Fruit fly (Drosophila melanogaster): ENCODE results near the gene CheB38c.
A peak's percentile ranks its signal among the peaks of the same experiment; 100 is the strongest.

The CheB38c gene

dm6 chr2L:20797515-20797847 lies 23.2 kb downstream of the CheB38c start, which contains the start of gene CG9328:
TSS of gene CG9328 (plus strand) at chr2L:20797715.
- TF ChIP-seq rgr (GFP tag; optimal IDR thresholded peaks at IDR 0.05), result peak; percentile 53
- TF ChIP-seq pan (optimal IDR thresholded peaks at IDR 0.05), result no peak
- no peak for TF ChIP-seq dmrt93B (GFP tag; optimal IDR thresholded peaks at IDR 0.05)
- no peak for TF ChIP-seq N (GFP tag; optimal IDR thresholded peaks at IDR 0.05)
- TF ChIP-seq tai (GFP tag; optimal IDR thresholded peaks at IDR 0.05), result peak; percentile 25
- TF ChIP-seq ey (GFP tag; optimal IDR thresholded peaks at IDR 0.05), result peak; percentile 36
- TF ChIP-seq Abd-B (GFP tag; optimal IDR thresholded peaks at IDR 0.05), result no peak
- no peak for TF ChIP-seq CG32264 (GFP tag; optimal IDR thresholded peaks at IDR 0.05)
- no peak for TF ChIP-seq Rel (GFP tag; optimal IDR thresholded peaks at IDR 0.05)
- TF ChIP-seq Rel (tag; optimal IDR thresholded peaks at IDR 0.05), result peak; percentile 69
- TF ChIP-seq OdsH (GFP tag; optimal IDR thresholded peaks at IDR 0.05), result no peak
- TF ChIP-seq Myc (optimal IDR thresholded peaks at IDR 0.05), result no peak
- peak; percentile 70 for TF ChIP-seq psq (GFP tag; optimal IDR thresholded peaks at IDR 0.05)
- peak; percentile 5 for TF ChIP-seq sage (GFP tag; optimal IDR thresholded peaks at IDR 0.05)
- peak; percentile 62 for TF ChIP-seq h (GFP tag; optimal IDR thresholded peaks at IDR 0.05)
- TF ChIP-seq foxo (GFP tag; optimal IDR thresholded peaks at IDR 0.05), result peak; percentile 10 to 40
- peak; percentile 40 for TF ChIP-seq Hr83 (GFP tag; optimal IDR thresholded peaks at IDR 0.05; ENCODE audit: poor library complexity, severe bottlenecking)
- TF ChIP-seq fru (GFP tag; optimal IDR thresholded peaks at IDR 0.05), result peak; percentile 48
- no peak for TF ChIP-seq dsf (GFP tag; optimal IDR thresholded peaks at IDR 0.05; ENCODE audit: borderline replicate concordance)
- no peak for TF ChIP-seq lola (GFP tag; optimal IDR thresholded peaks at IDR 0.05)
- peak; percentile 68 for TF ChIP-seq woc (GFP tag; optimal IDR thresholded peaks at IDR 0.05)
- no peak for TF ChIP-seq Hr78 (GFP tag; optimal IDR thresholded peaks at IDR 0.05)
- no peak for TF ChIP-seq jim (GFP tag; optimal IDR thresholded peaks at IDR 0.05)
- TF ChIP-seq sv (GFP tag; optimal IDR thresholded peaks at IDR 0.05), result no peak
- TF ChIP-seq Sp1 (GFP tag; optimal IDR thresholded peaks at IDR 0.05), result peak; percentile 28
- TF ChIP-seq brk (GFP tag; optimal IDR thresholded peaks at IDR 0.05), result peak; percentile 27
- peak; percentile 36 for TF ChIP-seq br (GFP tag; optimal IDR thresholded peaks at IDR 0.05)
- TF ChIP-seq Hnf4 (GFP tag; optimal IDR thresholded peaks at IDR 0.05), result peak; percentile 62
- no peak for TF ChIP-seq Dfd (GFP tag; optimal IDR thresholded peaks at IDR 0.05)
- TF ChIP-seq dl (GFP tag; optimal IDR thresholded peaks at IDR 0.05; ENCODE audit: insufficient read depth in 1 of 2, partially characterized antibody in 2 of 2), result no peak
- no peak for TF ChIP-seq HLH106 (tag; optimal IDR thresholded peaks at IDR 0.05)
- TF ChIP-seq CrebA (GFP tag; optimal IDR thresholded peaks at IDR 0.05; ENCODE audit: borderline replicate concordance), result no peak
- peak; percentile 49 for TF ChIP-seq Jra (GFP tag; optimal IDR thresholded peaks at IDR 0.05)
- TF ChIP-seq GATAd (GFP tag; optimal IDR thresholded peaks at IDR 0.05), result no peak
- TF ChIP-seq usp (GFP tag; optimal IDR thresholded peaks at IDR 0.05), result no peak
- TF ChIP-seq Dif (GFP tag; optimal IDR thresholded peaks at IDR 0.05; ENCODE audit: partially characterized antibody), result peak; percentile 81
- TF ChIP-seq CG9705 (GFP tag; optimal IDR thresholded peaks at IDR 0.05), result no peak
- TF ChIP-seq Vsx2 (GFP tag; optimal IDR thresholded peaks at IDR 0.05; ENCODE audit: partially characterized antibody), result no peak
- TF ChIP-seq Mio (GFP tag; optimal IDR thresholded peaks at IDR 0.05), result no peak

dm6 chr2L:20796758-20797514 lies 23.7 kb downstream of the CheB38c start, which contains the start of gene vari:
TSS of gene vari (minus strand) at chr2L:20797042.
- TF ChIP-seq sage (GFP tag; optimal IDR thresholded peaks at IDR 0.05) (peak; percentile 10), Sp1 (GFP tag; optimal IDR thresholded peaks at IDR 0.05) (peak; percentile 11), Myc (optimal IDR thresholded peaks at IDR 0.05) (peak; percentile 92), dl (GFP tag; optimal IDR thresholded peaks at IDR 0.05; ENCODE audit: insufficient read depth in 1 of 2, partially characterized antibody in 2 of 2) (peak in 1 of 2 experiments; percentile 41), Dif (GFP tag; optimal IDR thresholded peaks at IDR 0.05; ENCODE audit: partially characterized antibody) (peak; percentile 35), Vsx2 (GFP tag; optimal IDR thresholded peaks at IDR 0.05; ENCODE audit: partially characterized antibody) (peak; percentile 43), Dfd (GFP tag; optimal IDR thresholded peaks at IDR 0.05) (no peak), OdsH (GFP tag; optimal IDR thresholded peaks at IDR 0.05) (no peak)

Measured in whole organism, wandering third instar larva.